Worm (Caenorhabditis elegans): Measurements from ENCODE around the gene cyp-37A1.

DNA sequence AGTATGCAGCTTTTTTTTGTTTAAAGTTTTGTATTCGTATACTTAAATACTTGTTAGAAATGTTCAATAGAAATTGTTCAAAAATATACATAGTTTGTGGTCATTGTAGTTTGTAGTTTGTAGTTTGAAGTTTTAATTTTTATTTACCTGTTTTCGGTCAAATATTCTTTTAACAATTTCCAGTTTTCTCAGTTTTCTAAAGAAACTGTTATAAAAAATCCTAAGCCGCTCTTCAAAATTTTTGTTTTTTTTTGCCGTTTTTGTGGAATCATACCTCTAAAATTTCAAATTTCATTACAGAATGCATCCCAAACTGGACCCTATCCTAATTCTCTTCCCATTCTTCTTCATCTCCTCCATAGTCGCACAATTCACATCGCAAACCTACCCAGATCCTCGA, 10.6 kb downstream of the cyp-37A1 start, which contains the start of gene F01D5.6:
- TF ChIP-seq unc-86 (tag; optimal IDR thresholded peaks at IDR 0.05) (no peak), lin-39 (tag; optimal IDR thresholded peaks at IDR 0.05) (no peak), mab-9 (GFP tag; IDR thresholded peaks at IDR 0.05) (no peak), sox-4 (tag; optimal IDR thresholded peaks at IDR 0.05) (no peak), hlh-4 (tag; optimal IDR thresholded peaks at IDR 0.05) (no peak), nhr-47 (tag; optimal IDR thresholded peaks at IDR 0.05) (no peak), swsn-7 (tag; optimal IDR thresholded peaks at IDR 0.05) (no peak), blmp-1 (tag; optimal IDR thresholded peaks at IDR 0.05) (no peak), aly-2 (tag; optimal IDR thresholded peaks at IDR 0.05) (no peak), aha-1 (tag; optimal IDR thresholded peaks at IDR 0.05) (no peak), Y116A8C.19 (tag; optimal IDR thresholded peaks at IDR 0.05; ENCODE audit: borderline replicate concordance) (no peak)

Measured in whole organism, L1 larva.